Fruit fly (Drosophila melanogaster): ENCODE data around the gene Gal.

Gal gene

DNA sequence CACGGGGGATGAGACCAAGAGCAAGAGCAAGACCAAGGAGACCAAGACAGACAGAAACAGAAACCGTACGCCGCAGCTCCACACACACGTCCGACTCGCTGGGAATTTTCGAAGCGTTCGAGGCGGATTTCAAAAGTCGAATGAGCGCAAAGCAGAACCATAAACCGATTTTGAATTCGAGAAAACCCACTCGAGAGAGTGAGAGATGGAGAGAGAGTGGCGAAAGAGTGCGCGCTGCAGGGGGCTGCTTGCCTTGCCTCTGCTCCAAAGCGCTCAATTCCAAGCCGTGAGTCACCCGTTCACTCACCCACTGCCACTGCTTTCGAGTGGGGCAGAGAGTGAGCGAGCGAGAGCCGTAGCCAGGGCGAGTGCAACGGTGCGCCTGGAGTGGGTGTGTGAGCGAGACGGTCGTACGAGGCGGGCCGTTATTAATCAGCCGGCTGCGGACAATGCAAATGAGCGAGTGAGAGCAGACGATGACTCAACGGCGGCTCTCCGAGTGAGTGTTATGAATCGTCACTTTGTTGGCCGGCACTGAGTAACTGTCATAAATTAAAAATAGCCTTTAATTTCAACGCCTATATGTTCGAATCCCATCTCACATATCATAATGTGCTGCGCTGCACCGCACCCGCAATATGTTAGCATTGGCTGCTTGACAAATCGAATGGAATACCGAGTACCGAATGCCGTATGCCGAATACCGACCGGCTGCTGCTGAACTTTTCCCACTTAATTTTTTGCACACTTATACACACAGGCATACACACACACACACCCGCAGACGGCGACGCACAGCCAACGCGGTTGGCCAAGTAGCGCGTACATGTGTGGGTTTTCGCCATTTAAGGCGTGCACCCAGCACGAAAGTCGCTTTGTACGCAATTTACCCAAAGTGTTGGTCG, 26.4 kb downstream of the Gal start:
- TF ChIP-seq CG34376 (GFP tag; optimal IDR thresholded peaks at IDR 0.05) (peak; percentile 75), cad (GFP tag; optimal IDR thresholded peaks at IDR 0.05) (peak; percentile 68), oc (tag; optimal IDR thresholded peaks at IDR 0.05) (peak; percentile 16), zfh1 (GFP tag; IDR thresholded peaks at IDR 0.05) (no peak), sc (optimal IDR thresholded peaks at IDR 0.05) (no peak), sc (GFP tag; optimal IDR thresholded peaks at IDR 0.05) (no peak), CG2202 (tag; optimal IDR thresholded peaks at IDR 0.05) (no peak), CG6854 (GFP tag; optimal IDR thresholded peaks at IDR 0.05) (peak; percentile 65), CG9817 (tag; optimal IDR thresholded peaks at IDR 0.05) (no peak), CG6813 (GFP tag; optimal IDR thresholded peaks at IDR 0.05) (peak; percentile 64), bsh (GFP tag; optimal IDR thresholded peaks at IDR 0.05) (peak; percentile 16 to 27), CG11560 (tag; IDR thresholded peaks at IDR 0.05) (no peak), HmgZ (tag; optimal IDR thresholded peaks at IDR 0.05) (peak; percentile 31), CG7745 (tag; optimal IDR thresholded peaks at IDR 0.05) (peak; percentile 100), CG17359 (tag; optimal IDR thresholded peaks at IDR 0.05) (peak; percentile 44), jumu (GFP tag; optimal IDR thresholded peaks at IDR 0.05) (peak; percentile 12), sens (GFP tag) (peak; percentile 82), sd (tag; optimal IDR thresholded peaks at IDR 0.05) (peak; percentile 41), Atf6 (GFP tag; IDR thresholded peaks at IDR 0.05) (no peak), Doc3 (GFP tag; IDR thresholded peaks at IDR 0.05; ENCODE audit: partially characterized antibody) (no peak), CG15514 (GFP tag; optimal IDR thresholded peaks at IDR 0.05) (peak; percentile 25), prd (optimal IDR thresholded peaks at IDR 0.05) (no peak), prd (GFP tag; IDR thresholded peaks at IDR 0.05) (no peak), fd96Cb (tag; optimal IDR thresholded peaks at IDR 0.05) (no peak), CG3281 (GFP tag; optimal IDR thresholded peaks at IDR 0.05) (peak; percentile 34), Hsf (GFP tag; optimal IDR thresholded peaks at IDR 0.05) (no peak), ase (GFP tag; IDR thresholded peaks at IDR 0.05) (no peak), pfk (GFP tag; optimal IDR thresholded peaks at IDR 0.05) (peak; percentile 42), CG15601 (tag; optimal IDR thresholded peaks at IDR 0.05) (peak; percentile 40), Meics (GFP tag; optimal IDR thresholded peaks at IDR 0.05) (peak; percentile 23), Sry-β (GFP tag; optimal IDR thresholded peaks at IDR 0.05) (no peak), gsb-n (tag; optimal IDR thresholded peaks at IDR 0.05) (peak; percentile 5), salm (tag; optimal IDR thresholded peaks at IDR 0.05) (peak; percentile 42), CG8089 (GFP tag; optimal IDR thresholded peaks at IDR 0.05) (no peak), grau (tag; optimal IDR thresholded peaks at IDR 0.05) (peak; percentile 33), tin (GFP tag; optimal IDR thresholded peaks at IDR 0.05) (peak; percentile 1), CG15479 (GFP tag; optimal IDR thresholded peaks at IDR 0.05) (peak; percentile 21), CG11085 (GFP tag; IDR thresholded peaks at IDR 0.05) (no peak), tap (tag; optimal IDR thresholded peaks at IDR 0.05) (peak; percentile 56), CG13123 (GFP tag; optimal IDR thresholded peaks at IDR 0.05) (no peak), CG1529 (GFP tag; optimal IDR thresholded peaks at IDR 0.05) (no peak), CG3163 (GFP tag; optimal IDR thresholded peaks at IDR 0.05) (peak; percentile 56), CG7372 (GFP tag; IDR thresholded peaks at IDR 0.05) (no peak), Mes4 (GFP tag; optimal IDR thresholded peaks at IDR 0.05) (peak; percentile 10), Fer1 (GFP tag; optimal IDR thresholded peaks at IDR 0.05) (peak; percentile 82), Camta (GFP tag; optimal IDR thresholded peaks at IDR 0.05) (no peak), kah (GFP tag; optimal IDR thresholded peaks at IDR 0.05) (peak; percentile 9), Med (GFP tag) (peak; percentile 87), Sin3A (optimal IDR thresholded peaks at IDR 0.05) (peak; percentile 3), fu2 (GFP tag; optimal IDR thresholded peaks at IDR 0.05) (no peak)

Data from whole organism, embryonic.